Worm (Caenorhabditis elegans): ENCODE data around the gene tmem-231.

DNA sequence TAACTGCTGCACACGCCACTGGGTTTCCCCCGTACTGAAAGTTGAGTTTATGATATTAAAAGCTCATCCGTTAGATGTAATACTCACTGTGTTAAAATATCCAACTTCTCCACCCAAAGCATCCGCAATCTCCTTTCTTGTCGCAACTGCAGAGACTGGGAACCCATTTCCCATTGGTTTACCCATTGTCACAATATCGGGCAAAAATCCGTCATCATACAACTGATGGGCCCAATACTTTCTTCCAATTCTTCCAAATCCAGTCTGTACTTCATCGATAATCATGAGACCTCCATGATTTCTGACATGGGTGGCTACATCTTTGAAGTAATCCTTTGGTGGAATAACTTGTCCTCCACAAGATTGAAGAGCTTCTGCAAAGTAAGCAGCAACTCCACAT lies 23.3 kb downstream of the tmem-231 start:
- no peak for TF ChIP-seq lsy-2 (tag; optimal IDR thresholded peaks at IDR 0.05)
- no peak for TF ChIP-seq nhr-77 (tag; optimal IDR thresholded peaks at IDR 0.05)
- no peak for TF ChIP-seq nhr-11 (tag; optimal IDR thresholded peaks at IDR 0.05)
- TF ChIP-seq egl-27 (tag; optimal IDR thresholded peaks at IDR 0.05) = no peak
- no peak for TF ChIP-seq ama-1 (optimal IDR thresholded peaks at IDR 0.05)
- TF ChIP-seq skn-1 (tag; optimal IDR thresholded peaks at IDR 0.05) = no peak
- no peak for TF ChIP-seq ceh-16 (tag; optimal IDR thresholded peaks at IDR 0.05)
- no peak for TF ChIP-seq snpc-4 (tag; optimal IDR thresholded peaks at IDR 0.05)
- no peak for TF ChIP-seq fos-1 (tag; optimal IDR thresholded peaks at IDR 0.05)
- no peak for TF ChIP-seq crh-2 (tag; optimal IDR thresholded peaks at IDR 0.05)
- TF ChIP-seq zag-1 (tag; optimal IDR thresholded peaks at IDR 0.05) = no peak
- TF ChIP-seq elt-3 (tag; optimal IDR thresholded peaks at IDR 0.05) = no peak
- TF ChIP-seq mbf-1 (tag; optimal IDR thresholded peaks at IDR 0.05) = no peak
- no peak for TF ChIP-seq lin-11 (tag; optimal IDR thresholded peaks at IDR 0.05)
